Fruit fly (Drosophila melanogaster) whole organism, adult: ENCODE data around the gene Tnpo-SR.

Source experiments
- CG14711 ChIP-seq: fragments of 200-800 bp; sonication (Bioruptor generic); optimal IDR thresholded peaks from 2 replicates; lab custom pipeline; 2018; ENCODE audit warnings: missing biosample characterization, mild to moderate bottlenecking, missing genetic modification characterization, moderate library complexity
- CG33017 ChIP-seq: fragments of 200-800 bp; sonication (Bioruptor generic); optimal IDR thresholded peaks from 2 replicates; lab custom pipeline; 2018; ENCODE audit warnings: missing biosample characterization, mild to moderate bottlenecking, missing genetic modification characterization, moderate library complexity
- Hr96 ChIP-seq: fragments of 200-800 bp; sonication (Bioruptor generic); optimal IDR thresholded peaks from 2 replicates; lab custom pipeline; 2016; ENCODE audit warnings: missing biosample characterization, missing genetic modification characterization
- Mnt ChIP-seq: fragments of 200-800 bp; sonication (Bioruptor generic); optimal IDR thresholded peaks from 2 replicates; lab custom pipeline; 2016; ENCODE audit warnings: missing biosample characterization, mild to moderate bottlenecking, missing genetic modification characterization
- cnc ChIP-seq, 2 experiments: fragments of >200 bp; optimal IDR thresholded peaks; 2 replicates each; lab custom pipeline; 2017
- kay ChIP-seq: fragments of 200-800 bp; sonication (Bioruptor generic); peaks from one replicate; lab custom pipeline; 2016; ENCODE audit warnings: missing biosample characterization, missing genetic modification characterization, borderline replicate concordance
- pad ChIP-seq: fragments of 200-800 bp; sonication (Bioruptor generic); optimal IDR thresholded peaks from 3 replicates; lab custom pipeline; 2017; ENCODE audit warnings: missing biosample characterization, missing genetic modification characterization, mild to moderate bottlenecking, moderate library complexity, missing genetic modification reagents
- toe ChIP-seq: fragments of 200-800 bp; sonication (Bioruptor generic); optimal IDR thresholded peaks from 2 replicates; lab custom pipeline; 2016; ENCODE audit warnings: missing biosample characterization, missing genetic modification characterization

- TF ChIP-seq CG33017 (tag; lab: Kevin White, UChicago) (no peak), pad (GFP tag; lab: Kevin White, UChicago) (no peak), kay (GFP tag; lab: Kevin White, UChicago) (no peak), Mnt (GFP tag; lab: Kevin White, UChicago) (no peak), cnc (optimal IDR thresholded peaks at IDR 0.05; lab: Kevin White, UChicago) (no peak), Hr96 (no peak), CG14711 (tag; lab: Kevin White, UChicago) (no peak), toe (GFP tag; lab: Kevin White, UChicago) (no peak)
Measured at dm6 chr2L:2767627-2768026, 7.9 kb downstream of the Tnpo-SR start, which contains the start of the genes Taf10b and Taf10.
